Worm (Caenorhabditis elegans) whole organism, young adult: ENCODE results near the gene F59B10.2.

ENCODE experiments used
- C06A6.2 ChIP-seq: fragments of 200-800 bp; sonication (Bioruptor generic); conservative IDR thresholded peaks from 2 replicates; pipeline ENCODE4 v1.3.6; 2022; ENCODE audit warnings: missing genetic modification characterization, missing compliant biosample characterization
- C17E4.6 ChIP-seq: fragments of 200-800 bp; sonication (Bioruptor generic); IDR thresholded peaks from 2 replicates; pipeline ENCODE4 v1.3.6; 2022; ENCODE audit warnings: missing genetic modification reagents, missing genetic modification characterization, missing compliant biosample characterization
- D2030.7 ChIP-seq: fragments of 200-800 bp; sonication (Bioruptor generic); IDR thresholded peaks from 2 replicates; pipeline ENCODE4 v1.3.6; 2022; ENCODE audit warnings: missing genetic modification reagents, missing genetic modification characterization, missing compliant biosample characterization
- F22D6.2 ChIP-seq: sonication (generic microtip); optimal IDR thresholded peaks from 2 replicates; lab custom pipeline; 2016; ENCODE audit warnings: mild to moderate bottlenecking, missing genetic modification characterization, missing compliant biosample characterization
- F33H1.4 ChIP-seq: fragments of 200-800 bp; sonication (Bioruptor generic); IDR thresholded peaks from 2 replicates; pipeline ENCODE4 v1.3.6; 2022; ENCODE audit warnings: missing genetic modification reagents, missing genetic modification characterization, missing compliant biosample characterization
- F52B5.7 ChIP-seq: sonication (generic microtip); optimal IDR thresholded peaks from 2 replicates; lab custom pipeline; 2016; ENCODE audit warnings: mild to moderate bottlenecking, missing genetic modification characterization, missing compliant biosample characterization
- F55B11.4 ChIP-seq: sonication (generic microtip); optimal IDR thresholded peaks from 2 replicates; lab custom pipeline; 2016; ENCODE audit warnings: missing compliant biosample characterization, missing genetic modification characterization, borderline replicate concordance; ENCODE audit not compliant: insufficient read depth
- K11D2.4 ChIP-seq: fragments of 200-800 bp; sonication (Bioruptor generic); IDR thresholded peaks from 2 replicates; pipeline ENCODE4 v1.3.6; 2022; ENCODE audit warnings: missing genetic modification reagents, missing genetic modification characterization, missing compliant biosample characterization
- T26A5.8 ChIP-seq: sonication (generic microtip); optimal IDR thresholded peaks from 2 replicates; lab custom pipeline; 2016; ENCODE audit warnings: missing genetic modification characterization, missing compliant biosample characterization
- Y53F4B.3 ChIP-seq: fragments of 200-800 bp; sonication (Bioruptor generic); IDR thresholded peaks from 2 replicates; pipeline ENCODE4 v1.3.6; 2022; ENCODE audit warnings: missing genetic modification reagents, missing genetic modification characterization, missing compliant biosample characterization
- Y53G8AR.9 ChIP-seq: fragments of 200-800 bp; sonication (Bioruptor generic); conservative IDR thresholded peaks from 2 replicates; pipeline ENCODE4 v1.3.6; 2022; ENCODE audit warnings: missing genetic modification reagents, missing genetic modification characterization, missing compliant biosample characterization
- Y67H2A.10 ChIP-seq: fragments of 200-800 bp; sonication (Bioruptor generic); conservative IDR thresholded peaks from 2 replicates; pipeline ENCODE4 v1.3.6; 2022; ENCODE audit warnings: missing genetic modification reagents, missing genetic modification characterization, missing compliant biosample characterization
- Y79H2A.3 ChIP-seq: fragments of 200-800 bp; sonication (Bioruptor generic); conservative IDR thresholded peaks from 2 replicates; pipeline ENCODE4 v1.3.6; 2022; ENCODE audit warnings: missing genetic modification reagents, missing genetic modification characterization, missing compliant biosample characterization
- ZK185.1 ChIP-seq: sonication (generic microtip); optimal IDR thresholded peaks from 2 replicates; lab custom pipeline; 2016; ENCODE audit warnings: mild to moderate bottlenecking, missing genetic modification characterization, missing compliant biosample characterization; ENCODE audit not compliant: poor library complexity, severe bottlenecking
- aptf-3 ChIP-seq: fragments of 200-800 bp; sonication (Bioruptor generic); IDR thresholded peaks from 2 replicates; pipeline ENCODE4 v1.3.6; 2022; ENCODE audit warnings: missing genetic modification characterization, missing compliant biosample characterization
- attf-5 ChIP-seq: fragments of 200-800 bp; sonication (Bioruptor generic); optimal IDR thresholded peaks from 2 replicates; lab custom pipeline; 2018; ENCODE audit warnings: mild to moderate bottlenecking, missing genetic modification characterization, missing compliant biosample characterization
- attf-6 ChIP-seq: fragments of 200-800 bp; sonication (Bioruptor generic); IDR thresholded peaks from 2 replicates; pipeline ENCODE4 v1.3.6; 2022; ENCODE audit warnings: missing genetic modification reagents, missing genetic modification characterization, missing compliant biosample characterization
- bed-1 ChIP-seq: fragments of 200-800 bp; sonication (Bioruptor generic); IDR thresholded peaks from 2 replicates; pipeline ENCODE4 v1.3.6; 2022; ENCODE audit warnings: missing genetic modification reagents, missing genetic modification characterization, missing compliant biosample characterization
- bed-2 ChIP-seq: fragments of 200-800 bp; sonication (Bioruptor generic); IDR thresholded peaks from 2 replicates; pipeline ENCODE4 v1.3.6; 2022; ENCODE audit warnings: missing genetic modification reagents, missing genetic modification characterization, missing compliant biosample characterization
- ccch-3 ChIP-seq: fragments of 200-800 bp; sonication (Bioruptor generic); optimal IDR thresholded peaks from 2 replicates; lab custom pipeline; 2018; ENCODE audit warnings: mild to moderate bottlenecking, missing genetic modification characterization, missing compliant biosample characterization
- cebp-1 ChIP-seq, 2 experiments: fragments of 200-800 bp in 1 of 2; sonication (Bioruptor generic) in 1 of 2; sonication (generic microtip) in 1 of 2; IDR thresholded peaks in 1 of 2; optimal IDR thresholded peaks in 1 of 2; 2 replicates each; pipeline versions ENCODE4 v1.3.6 to Lab custom; 2017 to 2022; ENCODE audit warnings: missing compliant biosample characterization in 2 of 2, missing genetic modification characterization in 2 of 2, mild to moderate bottlenecking in 1 of 2, missing genetic modification reagents in 1 of 2, moderate library complexity in 1 of 2
- cebp-2 ChIP-seq: fragments of 200-800 bp; sonication (Bioruptor generic); IDR thresholded peaks from 2 replicates; pipeline ENCODE4 v1.3.6; 2022; ENCODE audit warnings: missing genetic modification characterization, missing compliant biosample characterization
- ceh-27 ChIP-seq: fragments of 200-800 bp; sonication (Bioruptor generic); optimal IDR thresholded peaks from 2 replicates; lab custom pipeline; 2018; ENCODE audit warnings: mild to moderate bottlenecking, missing genetic modification characterization, moderate library complexity, missing compliant biosample characterization
- ceh-40 ChIP-seq: fragments of 200-800 bp; sonication (Bioruptor generic); IDR thresholded peaks from 2 replicates; pipeline ENCODE4 v1.3.6; 2022; ENCODE audit warnings: missing genetic modification characterization, missing compliant biosample characterization
- ceh-79 ChIP-seq: sonication (generic microtip); optimal IDR thresholded peaks from 2 replicates; lab custom pipeline; 2017; ENCODE audit warnings: mild to moderate bottlenecking, missing genetic modification characterization, missing compliant biosample characterization
- chd-7 ChIP-seq: sonication (generic microtip); optimal IDR thresholded peaks from 2 replicates; lab custom pipeline; 2016; ENCODE audit warnings: mild to moderate bottlenecking, missing genetic modification characterization, moderate library complexity, missing compliant biosample characterization
- die-1 ChIP-seq: sonication (generic microtip); optimal IDR thresholded peaks from 2 replicates; lab custom pipeline; 2016; ENCODE audit warnings: missing genotype, mild to moderate bottlenecking, missing genetic modification characterization, missing compliant biosample characterization
- dpl-1 ChIP-seq: fragments of 150-350 bp; optimal IDR thresholded peaks from 2 replicates; lab custom pipeline; 2014; ENCODE audit warnings: missing biosample characterization, missing genetic modification reagents, missing genetic modification characterization
- ekl-4 ChIP-seq: fragments of 200-800 bp; sonication (Bioruptor generic); IDR thresholded peaks from 2 replicates; pipeline ENCODE4 v1.3.6; 2022; ENCODE audit warnings: missing genetic modification reagents, missing genetic modification characterization, missing compliant biosample characterization
- ets-4 ChIP-seq: fragments of 200-800 bp; sonication (Bioruptor generic); optimal IDR thresholded peaks from 2 replicates; lab custom pipeline; 2018; ENCODE audit warnings: mild to moderate bottlenecking, missing genetic modification characterization, missing compliant biosample characterization
- him-1 ChIP-seq: sonication (generic microtip); optimal IDR thresholded peaks from 2 replicates; lab custom pipeline; 2016; ENCODE audit warnings: missing genotype, missing genetic modification reagents, missing genetic modification characterization, missing compliant biosample characterization
- hlh-12 ChIP-seq: sonication (generic microtip); optimal IDR thresholded peaks from 2 replicates; lab custom pipeline; 2016; ENCODE audit warnings: missing genetic modification characterization, missing compliant biosample characterization
- hsf-1 ChIP-seq: fragments of 200-800 bp; sonication (Bioruptor generic); IDR thresholded peaks from 2 replicates; pipeline ENCODE4 v1.3.6; 2022; ENCODE audit warnings: missing genetic modification reagents, missing genetic modification characterization, missing compliant biosample characterization
- lin-26 ChIP-seq: fragments of 200-800 bp; sonication (Bioruptor generic); IDR thresholded peaks from 2 replicates; pipeline ENCODE4 v1.3.6; 2022; ENCODE audit warnings: missing genetic modification reagents, missing genetic modification characterization, missing compliant biosample characterization
- lin-35 ChIP-seq, 3 experiments: fragments of 150-350 bp in 2 of 3; sonication (generic microtip) in 1 of 3; optimal IDR thresholded peaks; 2 replicates each; lab custom pipeline; 2014 to 2018; ENCODE audit warnings: missing biosample characterization in 3 of 3, missing genetic modification characterization in 3 of 3, missing genetic modification reagents in 3 of 3
- lin-54 ChIP-seq: fragments of 200-800 bp; sonication (Bioruptor generic); optimal IDR thresholded peaks from 2 replicates; lab custom pipeline; 2018; ENCODE audit warnings: mild to moderate bottlenecking, missing genetic modification characterization, missing compliant biosample characterization
- lsl-1 ChIP-seq: fragments of 200-800 bp; sonication (Bioruptor generic); optimal IDR thresholded peaks from 2 replicates; lab custom pipeline; 2018; ENCODE audit warnings: mild to moderate bottlenecking, missing genetic modification characterization, moderate library complexity, missing compliant biosample characterization
- mcd-1 ChIP-seq: fragments of 200-800 bp; sonication (Bioruptor generic); IDR thresholded peaks from 2 replicates; pipeline ENCODE4 v1.3.6; 2022; ENCODE audit warnings: missing genetic modification reagents, missing genetic modification characterization, missing compliant biosample characterization
- pha-4 ChIP-seq: fragments of 150-350 bp; sonication (generic microtip); optimal IDR thresholded peaks from 2 replicates; lab custom pipeline; 2014; ENCODE audit warnings: missing biosample characterization, missing genetic modification reagents, missing genetic modification characterization
- rec-8 ChIP-seq, 2 experiments: sonication (generic microtip); optimal IDR thresholded peaks; 2 replicates each; lab custom pipeline; 2016; ENCODE audit warnings: mild to moderate bottlenecking in 2 of 2, missing genetic modification characterization in 2 of 2, missing genetic modification reagents in 2 of 2, missing genotype in 2 of 2, missing biosample characterization in 1 of 2, missing compliant biosample characterization in 1 of 2, moderate library complexity in 1 of 2
- somi-1 ChIP-seq: fragments of 200-800 bp; sonication (Bioruptor generic); optimal IDR thresholded peaks from 2 replicates; lab custom pipeline; 2018; ENCODE audit warnings: mild to moderate bottlenecking, missing genetic modification characterization, missing compliant biosample characterization
- tbp1 ChIP-seq: fragments of 200-800 bp; sonication (Bioruptor generic); optimal IDR thresholded peaks from 2 replicates; lab custom pipeline; 2018; ENCODE audit warnings: mild to moderate bottlenecking, missing genetic modification characterization, missing compliant biosample characterization
- tbx-9 ChIP-seq: sonication (generic microtip); optimal IDR thresholded peaks from 2 replicates; lab custom pipeline; 2016; ENCODE audit warnings: borderline replicate concordance, missing genetic modification characterization, inconsistent platforms, missing compliant biosample characterization
- zfh-2 ChIP-seq: fragments of 200-800 bp; sonication (Bioruptor generic); conservative IDR thresholded peaks from 2 replicates; pipeline ENCODE4 v1.3.6; 2022; ENCODE audit warnings: missing genetic modification reagents, missing genetic modification characterization, missing compliant biosample characterization
- zim-3 ChIP-seq: sonication (generic microtip); optimal IDR thresholded peaks from 2 replicates; lab custom pipeline; 2017; ENCODE audit warnings: mild to moderate bottlenecking, missing genetic modification characterization, moderate library complexity, missing compliant biosample characterization
- ztf-26 ChIP-seq: sonication (generic microtip); optimal IDR thresholded peaks from 2 replicates; lab custom pipeline; 2017; ENCODE audit warnings: missing genetic modification characterization, missing compliant biosample characterization

Gene F59B10.2

ce11 chrII:10509746-10510145 is at the start of gene F59B10.2:
F59B10.2 (minus strand) TSS chrII:10509846.
- TF ChIP-seq hsf-1 (GFP tag; lab: Robert Waterston, UW) (no peak), hlh-12 (tag; lab: Kevin White, UChicago) (no peak), Y79H2A.3 (no peak), bed-2 (no peak), C17E4.6 (GFP tag; lab: Robert Waterston, UW) (no peak), lsl-1 (no peak)

- TF ChIP-seq C06A6.2 (GFP tag; lab: Robert Waterston, UW) (peak; percentile 48), ZK185.1 (tag; lab: Kevin White, UChicago) (no peak), cebp-1 (GFP tag; IDR thresholded peaks at IDR 0.05; lab: Robert Waterston, UW) (no peak), cebp-1 (tag; optimal IDR thresholded peaks at IDR 0.05; lab: Kevin White, UChicago) (peak; percentile 74), dpl-1 (GFP tag; lab: Kevin White, UChicago) (no peak), C17E4.6 (GFP tag; lab: Robert Waterston, UW) (no peak), ekl-4 (peak; percentile 50; the same call in 1 of the 2 replicates), ccch-3 (GFP tag; lab: Kevin White, UChicago) (no peak), attf-6 (GFP tag; lab: Robert Waterston, UW) (no peak), chd-7 (tag; lab: Kevin White, UChicago) (peak; percentile 38), ceh-40 (no peak), zim-3 (tag; lab: Kevin White, UChicago) (no peak), Y53G8AR.9 (no peak), ceh-79 (tag; lab: Kevin White, UChicago) (no peak), F55B11.4 (tag; lab: Kevin White, UChicago) (no peak), die-1 (no peak), tbp1 (GFP tag; lab: Kevin White, UChicago) (peak; percentile 45), lin-35 (GFP tag; optimal IDR thresholded peaks at IDR 0.05; lab: Kevin White, UChicago) (peak in 1 of 3 experiments; percentile 35), Y53F4B.3 (GFP tag; lab: Robert Waterston, UW) (no peak), cebp-2 (GFP tag; lab: Robert Waterston, UW) (no peak), rec-8 (tag; optimal IDR thresholded peaks at IDR 0.05; lab: Kevin White, UChicago) (no peak), somi-1 (peak; percentile 43), T26A5.8 (tag; lab: Kevin White, UChicago) (no peak), aptf-3 (GFP tag; lab: Robert Waterston, UW) (no peak), lin-54 (no peak), mcd-1 (GFP tag; lab: Robert Waterston, UW) (peak; percentile 39; the same call in 1 of the 2 replicates), hlh-12 (tag; lab: Kevin White, UChicago) (no peak), F22D6.2 (tag; lab: Kevin White, UChicago) (no peak), bed-1 (GFP tag; lab: Robert Waterston, UW) (0 out of 2 replicates have a peak, but pooled peaks have one; percentile 4), ceh-27 (no peak), lin-26 (GFP tag; lab: Robert Waterston, UW) (peak; percentile 28; the same call in 1 of the 2 replicates), ets-4 (GFP tag; lab: Kevin White, UChicago) (no peak), D2030.7 (GFP tag; lab: Robert Waterston, UW) (no peak), him-1 (no peak), ztf-26 (tag; lab: Kevin White, UChicago) (peak; percentile 44), zfh-2 (GFP tag; lab: Robert Waterston, UW) (peak; percentile 78), F52B5.7 (tag; lab: Kevin White, UChicago) (peak; percentile 2), pha-4 (tag; lab: Kevin White, UChicago) (no peak), F33H1.4 (GFP tag; lab: Robert Waterston, UW) (no peak), tbx-9 (no peak), attf-5 (GFP tag; lab: Kevin White, UChicago) (peak; percentile 37), hsf-1 (GFP tag; lab: Robert Waterston, UW) (0 out of 2 replicates have a peak, but pooled peaks have one; percentile 13), K11D2.4 (GFP tag; lab: Robert Waterston, UW) (peak; percentile 85), Y67H2A.10 (GFP tag; lab: Robert Waterston, UW) (no peak)
Observed at ce11 chrII:10558962-10559415, 49.3 kb upstream of the F59B10.2 start.
